Worm (Caenorhabditis elegans): ENCODE results near the gene F17C11.26.

DNA sequence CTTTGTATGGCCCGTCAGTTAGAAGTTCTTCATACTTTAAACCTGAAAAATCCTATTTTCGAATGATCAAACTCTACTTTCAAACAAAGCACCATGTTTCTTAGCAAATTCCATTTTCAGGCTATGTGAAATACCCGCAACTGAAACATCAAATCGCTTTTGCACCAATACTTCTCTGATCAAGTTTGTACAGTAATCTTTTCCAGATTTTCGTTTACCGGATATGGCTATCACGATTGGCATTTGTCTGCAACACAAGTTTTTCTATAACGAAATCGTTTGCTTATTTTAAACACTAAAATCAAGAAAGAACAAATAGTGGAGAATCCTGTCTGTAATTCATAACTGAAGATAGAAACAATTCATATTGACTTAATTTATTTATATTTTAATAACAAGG lies 45.0 kb upstream of the F17C11.26 start, which contains the start of gene F32D8.13:
- TF ChIP-seq nhr-237 (tag; optimal IDR thresholded peaks at IDR 0.05) (no peak), fos-1 (tag; optimal IDR thresholded peaks at IDR 0.05) (no peak), elt-2 (tag; optimal IDR thresholded peaks at IDR 0.05) (peak; percentile 14), ztf-4 (tag; optimal IDR thresholded peaks at IDR 0.05) (no peak), lin-39 (tag; optimal IDR thresholded peaks at IDR 0.05) (no peak), unc-98 (GFP tag; IDR thresholded peaks at IDR 0.05) (no peak), rnt-1 (tag; optimal IDR thresholded peaks at IDR 0.05) (no peak)
